Worm (Caenorhabditis elegans): ENCODE measurements around the gene pbo-4.
A peak's percentile ranks its signal among the peaks of the same experiment; 100 is the strongest.

The pbo-4 gene

ce11 chrX:10919613-10920012, 34.3 kb upstream of the pbo-4 start, which contains the start of gene nstp-9:
nstp-9 (minus strand) TSS chrX:10919713.
- TF ChIP-seq nhr-28 (tag; optimal IDR thresholded peaks at IDR 0.05) (no peak), M03D4.4 (tag; optimal IDR thresholded peaks at IDR 0.05) (no peak), zip-8 (tag; optimal IDR thresholded peaks at IDR 0.05) (no peak), nhr-237 (tag; optimal IDR thresholded peaks at IDR 0.05) (no peak), ceh-39 (tag; optimal IDR thresholded peaks at IDR 0.05) (no peak), sptf-1 (tag; optimal IDR thresholded peaks at IDR 0.05) (no peak), mep-1 (tag; optimal IDR thresholded peaks at IDR 0.05) (no peak), unc-120 (tag; optimal IDR thresholded peaks at IDR 0.05; ENCODE audit: poor library complexity, severe bottlenecking) (no peak), cnd-1 (tag; optimal IDR thresholded peaks at IDR 0.05) (no peak), blmp-1 (tag; optimal IDR thresholded peaks at IDR 0.05) (no peak)

ce11 chrX:10924031-10924430, 29.9 kb upstream of the pbo-4 start:
- no peak for TF ChIP-seq drap-1 (GFP tag; optimal IDR thresholded peaks at IDR 0.05)
- no peak for TF ChIP-seq ceh-83 (GFP tag; optimal IDR thresholded peaks at IDR 0.05)
- no peak for TF ChIP-seq bed-3 (GFP tag; optimal IDR thresholded peaks at IDR 0.05)
- TF ChIP-seq nhr-2 (tag; optimal IDR thresholded peaks at IDR 0.05): no peak
- TF ChIP-seq flh-1 (GFP tag; optimal IDR thresholded peaks at IDR 0.05): no peak
- no peak for TF ChIP-seq sptf-1 (tag; optimal IDR thresholded peaks at IDR 0.05)
- TF ChIP-seq nhr-76 (tag; optimal IDR thresholded peaks at IDR 0.05): no peak
- TF ChIP-seq nhr-28 (tag; optimal IDR thresholded peaks at IDR 0.05): no peak
- no peak for TF ChIP-seq snpc-4 (tag; optimal IDR thresholded peaks at IDR 0.05)
- TF ChIP-seq ceh-39 (tag; optimal IDR thresholded peaks at IDR 0.05): no peak
- no peak for TF ChIP-seq ceh-43 (GFP tag; optimal IDR thresholded peaks at IDR 0.05)
- TF ChIP-seq mep-1 (tag; optimal IDR thresholded peaks at IDR 0.05): no peak
- TF ChIP-seq zip-8 (tag; optimal IDR thresholded peaks at IDR 0.05): no peak
- TF ChIP-seq blmp-1 (tag; optimal IDR thresholded peaks at IDR 0.05): no peak
- TF ChIP-seq ham-2 (GFP tag; optimal IDR thresholded peaks at IDR 0.05): no peak
- TF ChIP-seq nhr-12 (tag; optimal IDR thresholded peaks at IDR 0.05): no peak
- no peak for TF ChIP-seq elt-1 (tag; optimal IDR thresholded peaks at IDR 0.05; ENCODE audit: borderline replicate concordance, insufficient read depth)
- no peak for TF ChIP-seq M03D4.4 (tag; optimal IDR thresholded peaks at IDR 0.05)
- no peak for TF ChIP-seq unc-62 (GFP tag; optimal IDR thresholded peaks at IDR 0.05)
- TF ChIP-seq hlh-1 (tag; optimal IDR thresholded peaks at IDR 0.05): no peak

DNA sequence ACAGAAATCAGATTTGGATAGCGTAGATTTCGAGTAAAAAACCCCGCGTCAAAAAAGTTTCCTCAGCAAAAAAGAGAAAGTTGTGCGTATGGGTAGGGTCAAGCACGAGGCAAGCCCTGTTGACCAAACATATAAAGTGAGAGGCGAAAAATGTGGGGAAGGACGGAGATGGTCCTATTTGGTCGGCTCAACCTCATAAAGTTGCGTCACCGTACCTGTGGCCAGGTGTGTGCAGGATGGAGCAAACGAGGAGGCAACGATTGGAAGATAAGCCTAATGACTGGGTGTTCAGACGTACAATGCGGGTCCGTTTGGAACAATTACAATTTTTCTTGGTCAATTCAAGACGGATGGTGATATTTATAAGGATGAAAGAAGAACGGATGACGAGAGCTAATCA, 26.8 kb upstream of the pbo-4 start:
- TF ChIP-seq pha-4 (tag; optimal IDR thresholded peaks at IDR 0.05) (no peak), flh-1 (GFP tag; optimal IDR thresholded peaks at IDR 0.05) (no peak), mls-2 (tag; optimal IDR thresholded peaks at IDR 0.05) (no peak), lin-32 (GFP tag; optimal IDR thresholded peaks at IDR 0.05) (peak; percentile 68), ham-2 (GFP tag; optimal IDR thresholded peaks at IDR 0.05) (no peak), zip-8 (tag; optimal IDR thresholded peaks at IDR 0.05) (peak; percentile 34), ceh-83 (GFP tag; optimal IDR thresholded peaks at IDR 0.05) (no peak), mep-1 (tag; optimal IDR thresholded peaks at IDR 0.05) (no peak), bed-3 (GFP tag; optimal IDR thresholded peaks at IDR 0.05) (no peak), mab-5 (tag; optimal IDR thresholded peaks at IDR 0.05) (no peak), ceh-39 (tag; optimal IDR thresholded peaks at IDR 0.05) (no peak), elt-3 (tag; optimal IDR thresholded peaks at IDR 0.05) (no peak), sem-2 (GFP tag; optimal IDR thresholded peaks at IDR 0.05) (no peak), nhr-237 (tag; optimal IDR thresholded peaks at IDR 0.05) (no peak), sptf-1 (tag; optimal IDR thresholded peaks at IDR 0.05) (no peak), hlh-1 (tag; optimal IDR thresholded peaks at IDR 0.05) (no peak), nhr-2 (tag; optimal IDR thresholded peaks at IDR 0.05) (peak; percentile 57), nhr-12 (tag; optimal IDR thresholded peaks at IDR 0.05) (no peak), nhr-28 (tag; optimal IDR thresholded peaks at IDR 0.05) (no peak), tbx-8 (GFP tag; optimal IDR thresholded peaks at IDR 0.05) (no peak), elt-1 (tag; optimal IDR thresholded peaks at IDR 0.05; ENCODE audit: borderline replicate concordance, insufficient read depth) (no peak), unc-120 (tag; optimal IDR thresholded peaks at IDR 0.05; ENCODE audit: poor library complexity, severe bottlenecking) (no peak)

DNA sequence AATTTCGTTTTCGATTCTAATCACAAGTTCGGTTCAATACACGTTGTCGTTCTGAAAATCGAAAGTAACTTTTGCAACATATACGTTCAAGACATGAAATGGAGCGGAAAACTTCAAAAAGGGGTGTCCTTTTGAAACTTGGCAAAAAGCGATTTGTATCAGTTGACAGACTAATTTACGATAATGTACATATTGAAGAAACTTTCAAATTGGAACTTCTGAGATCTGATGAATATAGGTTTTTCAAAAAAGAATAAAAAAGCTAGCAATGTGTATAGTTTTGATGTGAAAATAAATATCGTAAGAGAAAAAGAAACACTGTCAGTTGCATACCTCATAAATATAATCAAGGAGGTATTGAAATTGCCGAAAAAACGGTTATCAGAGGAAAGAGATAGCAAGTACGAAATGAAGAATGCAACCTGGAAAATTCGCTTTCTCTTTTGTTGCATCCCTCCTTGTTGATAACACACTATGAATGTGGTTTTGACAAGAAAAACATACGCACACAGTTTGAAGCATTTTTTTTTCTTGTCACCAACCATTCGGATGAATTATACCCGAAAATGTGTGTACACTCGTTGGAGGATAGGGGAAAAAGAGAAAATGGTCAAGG, 24.9 kb upstream of the pbo-4 start, which contains the start of gene dgn-1:
dgn-1 (minus strand) TSS at position 51 of the 616 bp plus-strand sequence.
- TF ChIP-seq elt-1 (tag; optimal IDR thresholded peaks at IDR 0.05; ENCODE audit: borderline replicate concordance, insufficient read depth) (no peak), mep-1 (tag; optimal IDR thresholded peaks at IDR 0.05) (no peak), bed-3 (GFP tag; optimal IDR thresholded peaks at IDR 0.05) (no peak), M03D4.4 (tag; optimal IDR thresholded peaks at IDR 0.05) (no peak), lin-32 (GFP tag; optimal IDR thresholded peaks at IDR 0.05) (no peak), mls-2 (tag; optimal IDR thresholded peaks at IDR 0.05) (no peak), cnd-1 (tag; optimal IDR thresholded peaks at IDR 0.05) (no peak), mab-5 (tag; optimal IDR thresholded peaks at IDR 0.05) (no peak), nhr-237 (tag; optimal IDR thresholded peaks at IDR 0.05) (no peak), pha-4 (tag; optimal IDR thresholded peaks at IDR 0.05) (no peak), unc-62 (GFP tag; optimal IDR thresholded peaks at IDR 0.05) (no peak), lin-13 (tag; optimal IDR thresholded peaks at IDR 0.05) (no peak)

All from whole organism, mixed stage, embryonic.